Worm (Caenorhabditis elegans): ENCODE measurements around the gene F28A12.3.

DNA sequence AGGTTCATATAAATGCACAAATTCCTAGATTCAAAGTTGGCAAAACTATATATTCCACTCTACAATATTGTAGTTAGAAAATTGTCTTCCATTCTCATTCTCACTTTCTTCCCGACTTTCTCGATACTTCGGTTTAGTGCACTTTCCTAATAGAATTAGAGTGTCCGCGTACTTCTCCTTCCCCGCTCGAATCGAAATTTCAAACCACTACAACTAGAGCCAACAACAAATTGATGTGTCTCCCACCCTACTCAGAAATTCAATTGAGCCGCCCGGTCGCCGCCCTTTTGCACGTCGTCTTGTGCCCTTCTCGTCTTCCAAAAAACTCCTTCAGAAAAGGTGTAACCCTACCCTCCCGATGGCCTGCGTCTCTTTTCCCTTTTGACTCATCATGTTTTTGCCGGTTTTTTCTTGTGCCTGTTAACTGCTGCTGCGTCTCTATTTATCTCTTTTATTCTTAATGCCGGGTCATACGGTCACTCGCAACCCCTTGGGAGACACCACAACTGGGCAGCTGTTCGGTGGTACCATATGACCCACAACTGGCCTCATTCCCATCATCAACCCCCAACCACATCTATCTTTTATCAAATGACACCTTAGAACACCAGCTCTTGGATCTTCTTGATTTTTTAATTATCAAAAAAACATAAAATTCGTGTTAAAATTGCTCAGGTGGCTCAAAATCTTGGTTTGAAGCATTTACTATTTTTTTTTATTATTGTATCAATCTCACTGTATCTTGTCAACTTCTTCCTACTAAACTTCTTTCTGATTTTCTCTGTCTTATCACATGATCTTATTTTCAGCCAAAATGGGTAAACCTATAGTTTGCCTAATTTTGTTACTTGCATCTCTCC lies 46.8 kb downstream of the F28A12.3 start, which contains the start of gene tag-196:
- TF ChIP-seq unc-62 (GFP tag; optimal IDR thresholded peaks at IDR 0.05) (no peak), lsy-2 (tag; optimal IDR thresholded peaks at IDR 0.05) (peak; percentile 38 to 41), ama-1 (optimal IDR thresholded peaks at IDR 0.05) (no peak), zag-1 (tag; optimal IDR thresholded peaks at IDR 0.05) (no peak), nhr-47 (tag; optimal IDR thresholded peaks at IDR 0.05) (no peak), ceh-82 (tag; optimal IDR thresholded peaks at IDR 0.05) (no peak), ceh-88 (GFP tag; IDR thresholded peaks at IDR 0.05) (no peak), unc-130 (tag; optimal IDR thresholded peaks at IDR 0.05) (peak; percentile 74), lin-35 (GFP tag; optimal IDR thresholded peaks at IDR 0.05) (peak in 1 of 2 experiments; percentile 28), unc-30 (tag; optimal IDR thresholded peaks at IDR 0.05) (no peak), egl-27 (tag; optimal IDR thresholded peaks at IDR 0.05) (no peak), fkh-10 (GFP tag; optimal IDR thresholded peaks at IDR 0.05) (no peak), fos-1 (tag; optimal IDR thresholded peaks at IDR 0.05) (no peak)
